Worm (Caenorhabditis elegans): ENCODE data around the gene F22F4.5.

Gene F22F4.5

ce11 chrX:5948769-5949168 is 43.9 kb downstream of the F22F4.5 start, which contains the start of gene mig-23:
TSS of gene mig-23 (minus strand) at chrX:5948869.
- TF ChIP-seq mep-1 (tag; optimal IDR thresholded peaks at IDR 0.05) (no peak), ceh-82 (tag; optimal IDR thresholded peaks at IDR 0.05) (no peak), C34B4.2 (tag; optimal IDR thresholded peaks at IDR 0.05) (no peak), ces-1 (GFP tag; optimal IDR thresholded peaks at IDR 0.05) (no peak), lin-13 (GFP tag; optimal IDR thresholded peaks at IDR 0.05) (no peak), unc-130 (tag; optimal IDR thresholded peaks at IDR 0.05) (no peak)

- peak; percentile 86 for TF ChIP-seq nhr-85 (tag)
- TF ChIP-seq elt-3 (tag; optimal IDR thresholded peaks at IDR 0.05), result peak in 1 of 6 experiments; percentile 30
- TF ChIP-seq nhr-84 (tag; optimal IDR thresholded peaks at IDR 0.05), result no peak
- peak; percentile 16 for TF ChIP-seq nhr-90 (tag; optimal IDR thresholded peaks at IDR 0.05; ENCODE audit: poor library complexity)
- TF ChIP-seq dsc-1 (tag; optimal IDR thresholded peaks at IDR 0.05), result no peak
- peak; percentile 30 for TF ChIP-seq blmp-1 (tag; optimal IDR thresholded peaks at IDR 0.05)
- TF ChIP-seq nhr-20 (tag; optimal IDR thresholded peaks at IDR 0.05), result peak; percentile 12
- no peak for TF ChIP-seq mef-2 (tag; optimal IDR thresholded peaks at IDR 0.05)
- no peak for TF ChIP-seq fkh-8 (tag; optimal IDR thresholded peaks at IDR 0.05)
- TF ChIP-seq unc-130 (tag; optimal IDR thresholded peaks at IDR 0.05), result peak; percentile 11
- no peak for TF ChIP-seq zip-4 (GFP tag; optimal IDR thresholded peaks at IDR 0.05)
Measured at ce11 chrX:5944488-5944887, 48.2 kb downstream of the F22F4.5 start, which contains the start of gene acs-17. TSS of gene acs-17 (minus strand) at chrX:5944510.

- TF ChIP-seq tlp-1 (tag; optimal IDR thresholded peaks at IDR 0.05) (no peak), ama-1 (optimal IDR thresholded peaks at IDR 0.05) (no peak), dpl-1 (GFP tag; optimal IDR thresholded peaks at IDR 0.05) (no peak), lin-15B (tag; optimal IDR thresholded peaks at IDR 0.05) (no peak), nhr-71 (tag; optimal IDR thresholded peaks at IDR 0.05) (peak; percentile 53), unc-30 (tag; optimal IDR thresholded peaks at IDR 0.05) (no peak), efl-1 (optimal IDR thresholded peaks at IDR 0.05) (no peak), efl-1 (GFP tag; optimal IDR thresholded peaks at IDR 0.05 in 1 of 2) (peak in 1 of 2 experiments; percentile 1), rnt-1 (tag; optimal IDR thresholded peaks at IDR 0.05) (peak; percentile 51), nhr-20 (tag; optimal IDR thresholded peaks at IDR 0.05) (no peak), vab-15 (tag; optimal IDR thresholded peaks at IDR 0.05) (no peak), elt-2 (tag; optimal IDR thresholded peaks at IDR 0.05) (no peak), hpl-2 (GFP tag; optimal IDR thresholded peaks at IDR 0.05) (no peak), nhr-11 (tag; optimal IDR thresholded peaks at IDR 0.05) (no peak), F16B12.6 (tag; optimal IDR thresholded peaks at IDR 0.05) (no peak), tbx-2 (tag; optimal IDR thresholded peaks at IDR 0.05) (no peak), xbp-1 (tag; optimal IDR thresholded peaks at IDR 0.05) (peak; percentile 16), isw-1 (GFP tag; IDR thresholded peaks at IDR 0.05) (no peak), nhr-90 (tag; optimal IDR thresholded peaks at IDR 0.05; ENCODE audit: poor library complexity) (no peak), pag-3 (tag; optimal IDR thresholded peaks at IDR 0.05; ENCODE audit: borderline replicate concordance, insufficient read depth) (no peak), lin-35 (GFP tag; optimal IDR thresholded peaks at IDR 0.05) (no peak), unc-86 (tag; optimal IDR thresholded peaks at IDR 0.05) (no peak), egl-13 (tag; optimal IDR thresholded peaks at IDR 0.05) (no peak), blmp-1 (tag; optimal IDR thresholded peaks at IDR 0.05) (peak; percentile 55), sptf-1 (tag; optimal IDR thresholded peaks at IDR 0.05) (no peak), mdl-1 (tag; optimal IDR thresholded peaks at IDR 0.05) (peak in 1 of 2 experiments; percentile 21), lin-14 (GFP tag; optimal IDR thresholded peaks at IDR 0.05) (peak; percentile 59), snpc-4 (tag; optimal IDR thresholded peaks at IDR 0.05) (no peak), aly-2 (tag; optimal IDR thresholded peaks at IDR 0.05) (no peak), lsy-2 (tag; optimal IDR thresholded peaks at IDR 0.05) (peak; percentile 10 to 31), nhr-28 (tag; optimal IDR thresholded peaks at IDR 0.05) (no peak), zip-4 (GFP tag; optimal IDR thresholded peaks at IDR 0.05) (no peak), snu-23 (GFP tag; optimal IDR thresholded peaks at IDR 0.05) (peak; percentile 24), nhr-19 (GFP tag; conservative IDR thresholded peaks at IDR 0.05) (0 out of 2 replicates have a peak, but pooled peaks have one; percentile 23)
Measured at ce11 chrX:5943908-5944307, 48.8 kb downstream of the F22F4.5 start.
